Worm (Caenorhabditis elegans) whole organism, L3 larva: ENCODE results near the gene col-146.

Experiments used
- R02D3.7 ChIP-seq: fragments of 150-350 bp; optimal IDR thresholded peaks from 2 replicates; lab custom pipeline; 2014; ENCODE audit warnings: missing biosample characterization, missing genetic modification characterization
- elt-3 ChIP-seq, 3 experiments: fragments of 150-350 bp in 1 of 3; sonication (generic microtip) in 2 of 3; optimal IDR thresholded peaks; 2 replicates in 2 of 3; 4 replicates in 1 of 3; lab custom pipeline; 2014 to 2017; ENCODE audit warnings: missing biosample characterization in 3 of 3, missing genetic modification characterization in 3 of 3
- fkh-10 ChIP-seq: sonication (generic microtip); optimal IDR thresholded peaks from 2 replicates; lab custom pipeline; 2017; ENCODE audit warnings: missing biosample characterization, missing genetic modification reagents, missing genetic modification characterization
- nhr-12 ChIP-seq: fragments of 150-350 bp; optimal IDR thresholded peaks from 2 replicates; lab custom pipeline; 2014; ENCODE audit warnings: missing biosample characterization, missing genetic modification characterization
- unc-39 ChIP-seq: sonication (generic microtip); optimal IDR thresholded peaks from 4 replicates; lab custom pipeline; 2017; ENCODE audit warnings: missing biosample characterization, missing genetic modification characterization

DNA sequence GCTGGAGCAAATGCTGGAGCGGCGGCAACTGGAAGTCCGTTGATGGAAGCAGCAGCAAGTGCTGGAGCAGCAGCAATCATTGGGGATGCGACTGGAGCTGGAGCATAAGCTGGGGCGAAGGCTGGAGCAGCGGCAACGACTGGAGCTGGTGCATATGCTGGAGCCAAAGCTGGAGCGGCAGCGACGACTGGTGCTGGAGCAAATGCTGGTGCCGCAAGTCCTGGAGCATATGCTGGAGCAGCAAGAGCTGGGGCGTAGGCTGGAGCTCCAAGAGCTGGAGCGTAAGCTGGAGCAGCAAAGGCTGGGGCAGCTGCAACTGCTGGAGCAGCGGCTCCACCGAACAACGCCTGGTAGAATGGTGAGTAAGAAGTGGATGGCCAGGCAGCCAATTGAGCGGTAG lies 11.3 kb upstream of the col-146 start:
- TF ChIP-seq elt-3 (tag; optimal IDR thresholded peaks at IDR 0.05; lab: Kevin White, UChicago) (no peak), fkh-10 (GFP tag; lab: Kevin White, UChicago) (no peak), unc-39 (tag; lab: Kevin White, UChicago) (no peak), nhr-12 (tag; lab: Kevin White, UChicago) (no peak), R02D3.7 (tag; lab: Kevin White, UChicago) (no peak)
